Fruit fly (Drosophila melanogaster) whole organism, embryonic: ENCODE data around the gene AP-1sigma.
A peak's percentile ranks its signal among the peaks of the same experiment; 100 is the strongest.

ENCODE experiments used
- Abd-B ChIP-seq: fragments of 200-800 bp; sonication (Bioruptor generic); optimal IDR thresholded peaks from 2 replicates; lab custom pipeline; 2018; ENCODE audit warnings: missing biosample characterization, mild to moderate bottlenecking, missing genetic modification characterization, moderate library complexity
- Aef1 ChIP-seq: fragments of 200-800 bp; sonication (Bioruptor generic); IDR thresholded peaks from 3 replicates; pipeline ENCODE4 v1.3.6; 2022; ENCODE audit warnings: missing biosample characterization, missing genetic modification characterization
- CG12071 ChIP-seq: fragments of 200-800 bp; sonication (Bioruptor generic); optimal IDR thresholded peaks from 3 replicates; lab custom pipeline; 2018; ENCODE audit warnings: missing biosample characterization, mild to moderate bottlenecking, missing genetic modification characterization
- CG1233 ChIP-seq: fragments of 200-800 bp; sonication (Bioruptor generic); optimal IDR thresholded peaks from 4 replicates; lab custom pipeline; 2018; ENCODE audit warnings: missing biosample characterization, mild to moderate bottlenecking, missing genetic modification characterization
- CG12769 ChIP-seq: fragments of 200-800 bp; sonication (Bioruptor generic); optimal IDR thresholded peaks from 2 replicates; lab custom pipeline; 2019; ENCODE audit warnings: missing biosample characterization, mild to moderate bottlenecking, missing genetic modification characterization, moderate library complexity
- CG13287 ChIP-seq: fragments of 200-800 bp; sonication (Bioruptor generic); IDR thresholded peaks from 2 replicates; pipeline ENCODE4 v1.3.6; 2022; ENCODE audit warnings: missing biosample characterization, missing genetic modification characterization; ENCODE audit not compliant: partially characterized antibody
- CG15011 ChIP-seq: fragments of 200-800 bp; sonication (Bioruptor generic); optimal IDR thresholded peaks from 3 replicates; lab custom pipeline; 2018; ENCODE audit warnings: missing biosample characterization, mild to moderate bottlenecking, missing genetic modification characterization
- CG15073 ChIP-seq: fragments of 200-800 bp; sonication (Bioruptor generic); optimal IDR thresholded peaks from 2 replicates; lab custom pipeline; 2016; ENCODE audit warnings: missing biosample characterization, missing genetic modification characterization
- CG15514 ChIP-seq: fragments of 200-800 bp; sonication (Bioruptor generic); optimal IDR thresholded peaks from 3 replicates; lab custom pipeline; 2017; ENCODE audit warnings: missing biosample characterization, missing genetic modification characterization, mild to moderate bottlenecking, moderate library complexity, missing genetic modification reagents
- CG15601 ChIP-seq: fragments of 200-800 bp; sonication (Bioruptor generic); optimal IDR thresholded peaks from 3 replicates; lab custom pipeline; 2019; ENCODE audit warnings: missing biosample characterization, mild to moderate bottlenecking, missing genetic modification characterization, moderate library complexity
- CG16813 ChIP-seq: fragments of 200-800 bp; sonication (Bioruptor generic); IDR thresholded peaks from 3 replicates; pipeline ENCODE4 v1.3.6; 2022; ENCODE audit warnings: missing biosample characterization, missing genetic modification characterization; ENCODE audit not compliant: partially characterized antibody
- CG17361 ChIP-seq: fragments of 200-800 bp; sonication (Bioruptor generic); IDR thresholded peaks from 3 replicates; pipeline ENCODE4 v1.3.6; 2022; ENCODE audit warnings: missing biosample characterization, missing genetic modification characterization
- CG17568 ChIP-seq: fragments of 200-800 bp; sonication (Bioruptor generic); optimal IDR thresholded peaks from 2 replicates; lab custom pipeline; 2018; ENCODE audit warnings: missing biosample characterization, mild to moderate bottlenecking, missing genetic modification characterization, moderate library complexity
- CG17912 ChIP-seq: fragments of 200-800 bp; sonication (Bioruptor generic); optimal IDR thresholded peaks from 2 replicates; lab custom pipeline; 2018; ENCODE audit warnings: missing biosample characterization, mild to moderate bottlenecking, missing genetic modification characterization
- CG18476 ChIP-seq: fragments of 200-800 bp; sonication (Bioruptor generic); optimal IDR thresholded peaks from 2 replicates; lab custom pipeline; 2016; ENCODE audit warnings: missing biosample characterization, mild to moderate bottlenecking, missing genetic modification characterization
- CG2202 ChIP-seq: fragments of 200-800 bp; sonication (Bioruptor generic); optimal IDR thresholded peaks from 2 replicates; lab custom pipeline; 2018; ENCODE audit warnings: missing biosample characterization, mild to moderate bottlenecking, missing genetic modification characterization
- CG30020 ChIP-seq: fragments of 200-800 bp; optimal IDR thresholded peaks from 2 replicates; lab custom pipeline; 2019; ENCODE audit warnings: missing biosample characterization, mild to moderate bottlenecking, missing genetic modification characterization, moderate library complexity
- CG32772 ChIP-seq: fragments of 200-800 bp; sonication (Bioruptor generic); IDR thresholded peaks from 2 replicates; pipeline ENCODE4 v1.3.6; 2022; ENCODE audit warnings: missing biosample characterization, missing genetic modification characterization
- CG3995 ChIP-seq: fragments of 200-800 bp; sonication (Bioruptor generic); optimal IDR thresholded peaks from 3 replicates; lab custom pipeline; 2016; ENCODE audit warnings: missing biosample characterization, missing genetic modification characterization
- CG6175 ChIP-seq: fragments of 200-800 bp; sonication (Bioruptor generic); IDR thresholded peaks from 3 replicates; pipeline ENCODE4 v1.3.6; 2022; ENCODE audit warnings: missing biosample characterization, missing genetic modification characterization
- CG7963 ChIP-seq: fragments of 200-800 bp; sonication (Bioruptor generic); IDR thresholded peaks from 3 replicates; pipeline ENCODE4 v1.3.6; 2022; ENCODE audit warnings: missing biosample characterization, missing genetic modification characterization; ENCODE audit not compliant: partially characterized antibody
- Dbx ChIP-seq: fragments of 200-800 bp; sonication (Bioruptor generic); IDR thresholded peaks from 3 replicates; pipeline ENCODE4 v1.3.6; 2022; ENCODE audit warnings: missing biosample characterization, missing genetic modification characterization
- Dfd ChIP-seq, 2 experiments: fragments of >200 bp; optimal IDR thresholded peaks; 2 replicates each; lab custom pipeline; 2017; ENCODE audit warnings: missing biosample characterization in 2 of 2, missing genetic modification characterization in 2 of 2
- Dp ChIP-seq: fragments of 200-800 bp; sonication (Bioruptor generic); optimal IDR thresholded peaks from 2 replicates; lab custom pipeline; 2018; ENCODE audit warnings: missing biosample characterization, mild to moderate bottlenecking, missing genetic modification characterization, moderate library complexity
- Drgx ChIP-seq: fragments of 200-800 bp; sonication (Bioruptor generic); IDR thresholded peaks from 2 replicates; pipeline ENCODE4 v1.3.6; 2022; ENCODE audit warnings: missing biosample characterization, missing genetic modification characterization
- Eip74EF ChIP-seq, 2 experiments: fragments of 200-800 bp in 1 of 2; fragments of >200 bp in 1 of 2; sonication (Bioruptor generic) in 1 of 2; optimal IDR thresholded peaks; 2 replicates each; lab custom pipeline; 2017 to 2019; ENCODE audit warnings: missing biosample characterization in 2 of 2, missing genetic modification characterization in 2 of 2, mild to moderate bottlenecking in 1 of 2, moderate library complexity in 1 of 2
- Gug ChIP-seq: fragments of 200-800 bp; sonication (Bioruptor generic); IDR thresholded peaks from 4 replicates; pipeline ENCODE4 v1.3.6; 2022; ENCODE audit warnings: missing biosample characterization, missing genetic modification characterization
- H15 ChIP-seq: fragments of 200-800 bp; sonication (Bioruptor generic); IDR thresholded peaks from 3 replicates; pipeline ENCODE4 v1.3.6; 2022; ENCODE audit warnings: missing biosample characterization, missing genetic modification characterization
- H2.0 ChIP-seq: fragments of 200-800 bp; sonication (Bioruptor generic); IDR thresholded peaks from 2 replicates; pipeline ENCODE4 v1.3.6; 2022; ENCODE audit warnings: missing biosample characterization, missing genetic modification characterization
- Med ChIP-seq: fragments of 200-800 bp; sonication (Bioruptor generic); peaks from one replicate; lab custom pipeline; 2016; ENCODE audit warnings: missing biosample characterization, missing genetic modification characterization, mild to moderate bottlenecking, inconsistent platforms, moderate library complexity
- NFAT ChIP-seq: fragments of 200-800 bp; sonication (Bioruptor generic); IDR thresholded peaks from 2 replicates; pipeline ENCODE4 v1.3.6; 2022; ENCODE audit warnings: missing biosample characterization, missing genetic modification characterization
- NfI ChIP-seq: fragments of 200-800 bp; sonication (Bioruptor generic); optimal IDR thresholded peaks from 3 replicates; lab custom pipeline; 2018; ENCODE audit warnings: missing biosample characterization, mild to moderate bottlenecking, missing genetic modification characterization, moderate library complexity
- PHDP ChIP-seq: fragments of 200-800 bp; sonication (Bioruptor generic); optimal IDR thresholded peaks from 3 replicates; lab custom pipeline; 2018; ENCODE audit warnings: missing biosample characterization, mild to moderate bottlenecking, missing genetic modification characterization, moderate library complexity
- Scr ChIP-seq: fragments of 200-800 bp; sonication (Bioruptor generic); IDR thresholded peaks from 2 replicates; pipeline ENCODE4 v1.3.6; 2022; ENCODE audit warnings: missing biosample characterization, missing genetic modification characterization; ENCODE audit not compliant: partially characterized antibody
- Sox102F ChIP-seq: fragments of 200-800 bp; sonication (Bioruptor generic); optimal IDR thresholded peaks from 2 replicates; lab custom pipeline; 2018; ENCODE audit warnings: missing biosample characterization, mild to moderate bottlenecking, missing genetic modification characterization, moderate library complexity
- Stat92E ChIP-seq, 3 experiments: fragments of >200 bp in 2 of 3; fragments of 200-800 bp in 1 of 3; sonication (Bioruptor generic) in 1 of 3; optimal IDR thresholded peaks; 2 replicates each; lab custom pipeline; 2017 to 2019; ENCODE audit warnings: missing biosample characterization in 3 of 3, missing genetic modification characterization in 3 of 3, mild to moderate bottlenecking in 1 of 3, moderate library complexity in 1 of 3
- bowl ChIP-seq: fragments of 200-800 bp; sonication (Bioruptor generic); IDR thresholded peaks from 2 replicates; pipeline ENCODE4 v1.3.6; 2022; ENCODE audit warnings: missing biosample characterization, missing genetic modification characterization
- danr ChIP-seq: fragments of 200-800 bp; sonication (Bioruptor generic); IDR thresholded peaks from 2 replicates; pipeline ENCODE4 v1.3.6; 2022; ENCODE audit warnings: missing biosample characterization, missing genetic modification characterization
- fu2 ChIP-seq: fragments of 200-800 bp; sonication (Bioruptor generic); optimal IDR thresholded peaks from 2 replicates; lab custom pipeline; 2016; ENCODE audit warnings: missing biosample characterization, missing genetic modification characterization
- klu ChIP-seq: fragments of 200-800 bp; sonication (Bioruptor generic); IDR thresholded peaks from 2 replicates; pipeline ENCODE4 v1.3.6; 2022; ENCODE audit warnings: missing biosample characterization, missing genetic modification characterization
- lab ChIP-seq: fragments of 200-800 bp; sonication (Bioruptor generic); optimal IDR thresholded peaks from 3 replicates; lab custom pipeline; 2017; ENCODE audit warnings: missing biosample characterization, missing genetic modification characterization, mild to moderate bottlenecking, moderate library complexity, missing genetic modification reagents
- sima ChIP-seq: fragments of 200-800 bp; sonication (Bioruptor generic); optimal IDR thresholded peaks from 2 replicates; lab custom pipeline; 2016; ENCODE audit warnings: missing biosample characterization, missing genetic modification characterization
- so ChIP-seq: fragments of 200-800 bp; sonication (Bioruptor generic); IDR thresholded peaks from 3 replicates; pipeline ENCODE4 v1.3.6; 2022; ENCODE audit warnings: missing biosample characterization, missing genetic modification characterization
- sqz ChIP-seq: fragments of 200-800 bp; sonication (Bioruptor generic); optimal IDR thresholded peaks from 3 replicates; lab custom pipeline; 2018; ENCODE audit warnings: missing biosample characterization, mild to moderate bottlenecking, missing genetic modification characterization
- sug ChIP-seq: fragments of 200-800 bp; optimal IDR thresholded peaks from 2 replicates; lab custom pipeline; 2019; ENCODE audit warnings: missing biosample characterization, mild to moderate bottlenecking, missing genetic modification characterization, moderate library complexity
- tll ChIP-seq, 2 experiments: fragments of 200-800 bp in 1 of 2; fragments of >200 bp in 1 of 2; sonication (Bioruptor generic) in 1 of 2; optimal IDR thresholded peaks; 2 replicates each; lab custom pipeline; 2017 to 2019; ENCODE audit warnings: missing biosample characterization in 2 of 2, missing genetic modification characterization in 2 of 2, mild to moderate bottlenecking in 1 of 2, moderate library complexity in 1 of 2
- trh ChIP-seq: fragments of 200-800 bp; sonication (Bioruptor generic); optimal IDR thresholded peaks from 2 replicates; lab custom pipeline; 2016; ENCODE audit warnings: missing biosample characterization, missing genetic modification characterization
- tup ChIP-seq: fragments of 200-800 bp; sonication (Bioruptor generic); optimal IDR thresholded peaks from 2 replicates; lab custom pipeline; 2016; ENCODE audit warnings: missing biosample characterization, mild to moderate bottlenecking, missing genetic modification characterization, moderate library complexity
- unc-4 ChIP-seq: fragments of 200-800 bp; sonication (Bioruptor generic); IDR thresholded peaks from 2 replicates; pipeline ENCODE4 v1.3.6; 2022; ENCODE audit warnings: missing biosample characterization, missing genetic modification characterization; ENCODE audit not compliant: partially characterized antibody
- vvl ChIP-seq: fragments of 200-800 bp; sonication (Bioruptor generic); IDR thresholded peaks from 2 replicates; pipeline ENCODE4 v1.3.6; 2022; ENCODE audit warnings: missing biosample characterization, missing genetic modification characterization

The AP-1sigma gene

DNA sequence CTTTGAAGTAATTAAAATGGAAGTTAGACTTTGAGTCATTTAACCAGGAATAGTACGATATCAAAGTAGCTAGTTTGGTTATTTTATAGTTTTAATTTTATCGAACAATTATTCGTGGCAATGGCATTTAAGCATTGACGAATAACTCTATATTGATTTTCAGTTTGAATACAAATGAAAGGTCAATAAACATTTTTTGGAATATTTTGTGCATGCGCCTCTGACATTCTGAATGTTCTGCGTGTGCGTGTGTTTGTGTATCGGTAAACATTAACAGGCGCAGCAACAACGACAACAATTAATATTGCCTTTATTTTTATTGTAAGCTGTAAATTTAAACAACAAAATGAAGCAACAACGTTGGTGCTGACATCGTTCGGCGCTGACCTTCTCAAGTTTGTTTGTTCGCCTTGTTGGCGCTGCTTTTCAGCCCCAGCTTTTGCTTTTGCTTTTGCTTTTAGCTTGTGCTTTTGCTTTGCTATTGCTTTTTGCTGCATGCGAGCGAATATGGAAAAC, 49.0 kb upstream of the AP-1sigma start (continued):
- no peak for TF ChIP-seq Dbx
- no peak for TF ChIP-seq CG3995 (GFP tag; lab: Kevin White, UChicago)
- TF ChIP-seq CG15601 (tag; lab: Kevin White, UChicago): peak; percentile 47
- TF ChIP-seq CG18476 (GFP tag; lab: Kevin White, UChicago): no peak
- TF ChIP-seq H2.0: no peak
- TF ChIP-seq CG7963: no peak
- TF ChIP-seq CG1233 (GFP tag; lab: Kevin White, UChicago): peak; percentile 38
- TF ChIP-seq Scr (GFP tag; lab: Robert Waterston, UW): no peak
- TF ChIP-seq CG30020 (tag; lab: Kevin White, UChicago): no peak
- TF ChIP-seq CG15073 (GFP tag; lab: Kevin White, UChicago): no peak
- peak in 1 of 2 experiments; percentile 49 for TF ChIP-seq Eip74EF (GFP tag; optimal IDR thresholded peaks at IDR 0.05; lab: Kevin White, UChicago)
- TF ChIP-seq so (GFP tag; lab: Robert Waterston, UW): peak; percentile 37; the same call in 2 of the 3 replicates
- TF ChIP-seq CG17361 (GFP tag; lab: Robert Waterston, UW): 0 out of 3 replicates have a peak, but pooled peaks have one; percentile 12
- no peak for TF ChIP-seq Dp (GFP tag; lab: Kevin White, UChicago)
- TF ChIP-seq CG15011 (GFP tag; lab: Kevin White, UChicago): peak; percentile 6
- TF ChIP-seq bowl (GFP tag; lab: Robert Waterston, UW): no peak
- no peak for TF ChIP-seq H15 (GFP tag; lab: Robert Waterston, UW)
- TF ChIP-seq unc-4 (GFP tag; lab: Robert Waterston, UW): no peak
- TF ChIP-seq Gug (GFP tag; lab: Robert Waterston, UW): no peak
- no peak for TF ChIP-seq CG17912
- TF ChIP-seq CG17568 (GFP tag; lab: Kevin White, UChicago): peak; percentile 70
- TF ChIP-seq NfI (GFP tag; lab: Kevin White, UChicago): peak; percentile 20
- no peak for TF ChIP-seq Aef1
- TF ChIP-seq tll (GFP tag; optimal IDR thresholded peaks at IDR 0.05; lab: Kevin White, UChicago): no peak
- no peak for TF ChIP-seq Dfd (GFP tag; optimal IDR thresholded peaks at IDR 0.05; lab: Kevin White, UChicago)
- no peak for TF ChIP-seq fu2 (GFP tag; lab: Kevin White, UChicago)
- peak; percentile 69 for TF ChIP-seq Med (GFP tag; lab: Kevin White, UChicago)
- no peak for TF ChIP-seq trh (GFP tag; lab: Kevin White, UChicago)
- no peak for TF ChIP-seq klu (GFP tag; lab: Robert Waterston, UW)
- TF ChIP-seq NFAT (GFP tag; lab: Robert Waterston, UW): no peak
- peak; percentile 31 for TF ChIP-seq CG12071 (GFP tag; lab: Kevin White, UChicago)
- TF ChIP-seq Abd-B (GFP tag; lab: Kevin White, UChicago): no peak
- no peak for TF ChIP-seq CG13287
- peak; percentile 63 for TF ChIP-seq PHDP (tag; lab: Kevin White, UChicago)
- TF ChIP-seq CG12769 (tag; lab: Kevin White, UChicago): peak; percentile 58
- peak; percentile 61 for TF ChIP-seq CG15514 (GFP tag; lab: Kevin White, UChicago)
- TF ChIP-seq tup (GFP tag; lab: Kevin White, UChicago): no peak
- TF ChIP-seq vvl (GFP tag; lab: Robert Waterston, UW): no peak
- no peak for TF ChIP-seq danr (GFP tag; lab: Robert Waterston, UW)
- peak; percentile 56 for TF ChIP-seq Sox102F
- no peak for TF ChIP-seq sug (tag; lab: Kevin White, UChicago)
- no peak for TF ChIP-seq Drgx (GFP tag; lab: Robert Waterston, UW)
- TF ChIP-seq sqz (GFP tag; lab: Kevin White, UChicago): no peak
- TF ChIP-seq CG6175 (GFP tag; lab: Robert Waterston, UW): no peak
- TF ChIP-seq sima (GFP tag; lab: Kevin White, UChicago): no peak
- no peak for TF ChIP-seq CG16813 (GFP tag; lab: Robert Waterston, UW)
- TF ChIP-seq CG32772: no peak
- TF ChIP-seq CG2202 (tag; lab: Kevin White, UChicago): no peak
- no peak for TF ChIP-seq Stat92E (GFP tag; optimal IDR thresholded peaks at IDR 0.05; lab: Kevin White, UChicago)
- TF ChIP-seq lab (GFP tag; lab: Kevin White, UChicago): peak; percentile 69
